Worm (Caenorhabditis elegans) whole organism, young adult: Measurements from ENCODE around the gene M03A1.8.

ENCODE experiments used
- F33H1.4 ChIP-seq: fragments of 200-800 bp; sonication (Bioruptor generic); IDR thresholded peaks from 2 replicates; pipeline ENCODE4 v1.3.6; 2022; ENCODE audit warnings: missing genetic modification reagents, missing genetic modification characterization, missing compliant biosample characterization
- F37B4.10 ChIP-seq: fragments of 200-800 bp; sonication (Bioruptor generic); IDR thresholded peaks from 2 replicates; pipeline ENCODE4 v1.3.6; 2022; ENCODE audit warnings: missing genetic modification characterization, missing compliant biosample characterization
- F49E8.2 ChIP-seq: sonication (generic microtip); optimal IDR thresholded peaks from 3 replicates; lab custom pipeline; 2017; ENCODE audit warnings: missing genetic modification characterization, mild to moderate bottlenecking, missing compliant biosample characterization, antibody characterized with exemption, moderate library complexity; ENCODE audit not compliant: insufficient read depth
- Y79H2A.3 ChIP-seq: fragments of 200-800 bp; sonication (Bioruptor generic); conservative IDR thresholded peaks from 2 replicates; pipeline ENCODE4 v1.3.6; 2022; ENCODE audit warnings: missing genetic modification reagents, missing genetic modification characterization, missing compliant biosample characterization
- aptf-3 ChIP-seq: fragments of 200-800 bp; sonication (Bioruptor generic); IDR thresholded peaks from 2 replicates; pipeline ENCODE4 v1.3.6; 2022; ENCODE audit warnings: missing genetic modification characterization, missing compliant biosample characterization
- attf-3 ChIP-seq: fragments of 200-800 bp; sonication (Bioruptor generic); conservative IDR thresholded peaks from 2 replicates; pipeline ENCODE4 v1.3.6; 2022; ENCODE audit warnings: missing genetic modification reagents, missing genetic modification characterization, missing compliant biosample characterization
- bed-1 ChIP-seq: fragments of 200-800 bp; sonication (Bioruptor generic); IDR thresholded peaks from 2 replicates; pipeline ENCODE4 v1.3.6; 2022; ENCODE audit warnings: missing genetic modification reagents, missing genetic modification characterization, missing compliant biosample characterization
- cebp-1 ChIP-seq, 2 experiments: fragments of 200-800 bp in 1 of 2; sonication (Bioruptor generic) in 1 of 2; sonication (generic microtip) in 1 of 2; IDR thresholded peaks in 1 of 2; optimal IDR thresholded peaks in 1 of 2; 2 replicates each; pipeline versions ENCODE4 v1.3.6 to Lab custom; 2017 to 2022; ENCODE audit warnings: missing compliant biosample characterization in 2 of 2, missing genetic modification characterization in 2 of 2, mild to moderate bottlenecking in 1 of 2, missing genetic modification reagents in 1 of 2, moderate library complexity in 1 of 2
- ceh-100 ChIP-seq: fragments of 200-800 bp; sonication (Bioruptor generic); IDR thresholded peaks from 2 replicates; pipeline ENCODE4 v1.3.6; 2022; ENCODE audit warnings: missing genetic modification reagents, missing genetic modification characterization, missing compliant biosample characterization
- ceh-40 ChIP-seq: fragments of 200-800 bp; sonication (Bioruptor generic); IDR thresholded peaks from 2 replicates; pipeline ENCODE4 v1.3.6; 2022; ENCODE audit warnings: missing genetic modification characterization, missing compliant biosample characterization
- ceh-58 ChIP-seq: fragments of 200-800 bp; sonication (Bioruptor generic); IDR thresholded peaks from 2 replicates; pipeline ENCODE4 v1.3.6; 2022; ENCODE audit warnings: missing genetic modification characterization, missing compliant biosample characterization
- dpff-1 ChIP-seq: sonication (generic microtip); optimal IDR thresholded peaks from 2 replicates; lab custom pipeline; 2017; ENCODE audit warnings: mild to moderate bottlenecking, missing genetic modification characterization, missing compliant biosample characterization
- hlh-12 ChIP-seq: sonication (generic microtip); optimal IDR thresholded peaks from 2 replicates; lab custom pipeline; 2016; ENCODE audit warnings: missing genetic modification characterization, missing compliant biosample characterization
- hmg-20 ChIP-seq: fragments of 200-800 bp; sonication (Bioruptor generic); IDR thresholded peaks from 2 replicates; pipeline ENCODE4 v1.3.6; 2022; ENCODE audit warnings: missing genetic modification reagents, missing genetic modification characterization, missing compliant biosample characterization
- hsf-1 ChIP-seq: fragments of 200-800 bp; sonication (Bioruptor generic); IDR thresholded peaks from 2 replicates; pipeline ENCODE4 v1.3.6; 2022; ENCODE audit warnings: missing genetic modification reagents, missing genetic modification characterization, missing compliant biosample characterization
- lsl-1 ChIP-seq: fragments of 200-800 bp; sonication (Bioruptor generic); optimal IDR thresholded peaks from 2 replicates; lab custom pipeline; 2018; ENCODE audit warnings: mild to moderate bottlenecking, missing genetic modification characterization, moderate library complexity, missing compliant biosample characterization
- madf-3 ChIP-seq: fragments of 200-800 bp; sonication (Bioruptor generic); IDR thresholded peaks from 2 replicates; pipeline ENCODE4 v1.3.6; 2022; ENCODE audit warnings: missing genetic modification reagents, missing genetic modification characterization, missing compliant biosample characterization
- mcd-1 ChIP-seq: fragments of 200-800 bp; sonication (Bioruptor generic); IDR thresholded peaks from 2 replicates; pipeline ENCODE4 v1.3.6; 2022; ENCODE audit warnings: missing genetic modification reagents, missing genetic modification characterization, missing compliant biosample characterization
- nfya-1 ChIP-seq: sonication (generic microtip); optimal IDR thresholded peaks from 2 replicates; lab custom pipeline; 2017; ENCODE audit warnings: antibody characterized with exemption, missing compliant biosample characterization, missing genetic modification characterization, borderline replicate concordance; ENCODE audit not compliant: insufficient read depth
- nhr-80 ChIP-seq: sonication (generic microtip); optimal IDR thresholded peaks from 2 replicates; lab custom pipeline; 2016; ENCODE audit warnings: missing genetic modification characterization, missing compliant biosample characterization
- pbrm-1 ChIP-seq: fragments of 200-800 bp; sonication (Bioruptor generic); IDR thresholded peaks from 2 replicates; pipeline ENCODE4 v1.3.6; 2022; ENCODE audit warnings: missing genetic modification reagents, missing genetic modification characterization, missing compliant biosample characterization
- rec-8 ChIP-seq, 2 experiments: sonication (generic microtip); optimal IDR thresholded peaks; 2 replicates each; lab custom pipeline; 2016; ENCODE audit warnings: mild to moderate bottlenecking in 2 of 2, missing genetic modification characterization in 2 of 2, missing genetic modification reagents in 2 of 2, missing genotype in 2 of 2, missing biosample characterization in 1 of 2, missing compliant biosample characterization in 1 of 2, moderate library complexity in 1 of 2
- repo-1 ChIP-seq: sonication (generic microtip); optimal IDR thresholded peaks from 2 replicates; lab custom pipeline; 2017; ENCODE audit warnings: mild to moderate bottlenecking, missing genetic modification characterization, missing compliant biosample characterization
- sea-2 ChIP-seq: fragments of 200-800 bp; sonication (Bioruptor generic); IDR thresholded peaks from 2 replicates; pipeline ENCODE4 v1.3.6; 2022; ENCODE audit warnings: missing genetic modification characterization, missing compliant biosample characterization
- snpc-1.3 ChIP-seq: sonication (generic microtip); optimal IDR thresholded peaks from 2 replicates; lab custom pipeline; 2017; ENCODE audit warnings: missing genetic modification characterization, mild to moderate bottlenecking, missing compliant biosample characterization, antibody characterized with exemption, moderate library complexity, missing genotype, missing genetic modification reagents; ENCODE audit not compliant: insufficient read depth
- snpc-3.4 ChIP-seq: sonication (generic microtip); optimal IDR thresholded peaks from 2 replicates; lab custom pipeline; 2017; ENCODE audit warnings: missing genetic modification characterization, mild to moderate bottlenecking, missing compliant biosample characterization, antibody characterized with exemption, moderate library complexity, missing genotype, missing genetic modification reagents
- tbx-9 ChIP-seq: sonication (generic microtip); optimal IDR thresholded peaks from 2 replicates; lab custom pipeline; 2016; ENCODE audit warnings: borderline replicate concordance, missing genetic modification characterization, inconsistent platforms, missing compliant biosample characterization
- ztf-18 ChIP-seq: sonication (generic microtip); optimal IDR thresholded peaks from 2 replicates; lab custom pipeline; 2016; ENCODE audit warnings: missing genotype, mild to moderate bottlenecking, missing genetic modification characterization, missing compliant biosample characterization
- ztf-22 ChIP-seq: fragments of 200-800 bp; sonication (Bioruptor generic); optimal IDR thresholded peaks from 2 replicates; lab custom pipeline; 2018; ENCODE audit warnings: mild to moderate bottlenecking, missing genetic modification characterization, moderate library complexity, missing compliant biosample characterization
- ztf-25 ChIP-seq: fragments of 200-800 bp; sonication (Bioruptor generic); IDR thresholded peaks from 2 replicates; pipeline ENCODE4 v1.3.6; 2022; ENCODE audit warnings: missing genetic modification reagents, missing genetic modification characterization, missing compliant biosample characterization
- ztf-26 ChIP-seq: sonication (generic microtip); optimal IDR thresholded peaks from 2 replicates; lab custom pipeline; 2017; ENCODE audit warnings: missing genetic modification characterization, missing compliant biosample characterization

Gene M03A1.8

ce11 chrII:4543568-4543967 lies 16.6 kb upstream of the M03A1.8 start, which contains the start of gene sra-34:
sra-34 (minus strand) TSS chrII:4543668.
- no peak for TF ChIP-seq snpc-1.3
- no peak for TF ChIP-seq ztf-22 (GFP tag; lab: Kevin White, UChicago)
- TF ChIP-seq ztf-18 (tag; lab: Kevin White, UChicago), result no peak

- TF ChIP-seq hlh-12 (tag; lab: Kevin White, UChicago) (no peak), attf-3 (GFP tag; lab: Robert Waterston, UW) (no peak), F37B4.10 (GFP tag; lab: Robert Waterston, UW) (no peak)
Observed at ce11 chrII:4548408-4548807, 11.7 kb upstream of the M03A1.8 start.

- TF ChIP-seq ztf-26 (tag; lab: Kevin White, UChicago), result peak; percentile 3
- TF ChIP-seq sea-2 (GFP tag; lab: Robert Waterston, UW), result no peak
- no peak for TF ChIP-seq F33H1.4
- no peak for TF ChIP-seq Y79H2A.3 (GFP tag; lab: Robert Waterston, UW)
- TF ChIP-seq ceh-40 (GFP tag; lab: Robert Waterston, UW), result no peak
- no peak for TF ChIP-seq rec-8 (tag; optimal IDR thresholded peaks at IDR 0.05; lab: Kevin White, UChicago)
- TF ChIP-seq bed-1 (GFP tag; lab: Robert Waterston, UW), result no peak
- TF ChIP-seq ztf-25 (GFP tag; lab: Robert Waterston, UW), result no peak
Observed at ce11 chrII:4549983-4550572, 10.1 kb upstream of the M03A1.8 start.

- TF ChIP-seq aptf-3 (GFP tag; lab: Robert Waterston, UW) (no peak), Y79H2A.3 (GFP tag; lab: Robert Waterston, UW) (no peak), snpc-3.4 (tag; lab: Kevin White, UChicago) (no peak), sea-2 (GFP tag; lab: Robert Waterston, UW) (no peak), F49E8.2 (tag; lab: Kevin White, UChicago) (no peak), pbrm-1 (GFP tag; lab: Robert Waterston, UW) (no peak), dpff-1 (tag; lab: Kevin White, UChicago) (no peak), madf-3 (GFP tag; lab: Robert Waterston, UW) (no peak), hmg-20 (no peak)
Observed at ce11 chrII:4550783-4551182, 9.4 kb upstream of the M03A1.8 start, which contains the start of gene K07E1.1. K07E1.1 (plus strand) TSS chrII:4551083.

- peak; percentile 30 for TF ChIP-seq nhr-80 (tag; lab: Kevin White, UChicago)
- no peak for TF ChIP-seq rec-8 (tag; optimal IDR thresholded peaks at IDR 0.05; lab: Kevin White, UChicago)
- no peak for TF ChIP-seq hsf-1 (GFP tag; lab: Robert Waterston, UW)
- TF ChIP-seq repo-1 (tag; lab: Kevin White, UChicago), result no peak
Observed at ce11 chrII:4552088-4552487, 8.0 kb upstream of the M03A1.8 start.

ce11 chrII:4554644-4555043 lies 5.5 kb upstream of the M03A1.8 start:
- TF ChIP-seq F33H1.4 (peak; percentile 61), hsf-1 (GFP tag; lab: Robert Waterston, UW) (peak; percentile 93)

ce11 chrII:4557487-4557886 lies 2.6 kb upstream of the M03A1.8 start, which contains the start of gene M03A1.3:
M03A1.3 (plus strand) TSS chrII:4557787.
- TF ChIP-seq lsl-1 (GFP tag; lab: Kevin White, UChicago) (no peak), mcd-1 (GFP tag; lab: Robert Waterston, UW) (no peak), ceh-100 (GFP tag; lab: Robert Waterston, UW) (no peak), tbx-9 (no peak), F49E8.2 (tag; lab: Kevin White, UChicago) (no peak), nfya-1 (no peak), cebp-1 (GFP tag; IDR thresholded peaks at IDR 0.05; lab: Robert Waterston, UW) (no peak), cebp-1 (tag; optimal IDR thresholded peaks at IDR 0.05; lab: Kevin White, UChicago) (no peak), ceh-58 (GFP tag; lab: Robert Waterston, UW) (no peak), ztf-22 (GFP tag; lab: Kevin White, UChicago) (no peak), dpff-1 (tag; lab: Kevin White, UChicago) (no peak)
